Fruit fly (Drosophila melanogaster) whole organism, prepupa: Measurements from ENCODE around the gene Had1.
A peak's percentile ranks its signal among the peaks of the same experiment; 100 is the strongest.

Experiments used
- CG10631 ChIP-seq: fragments of 200-800 bp; sonication (Bioruptor generic); optimal IDR thresholded peaks from 2 replicates; lab custom pipeline; 2016; ENCODE audit warnings: missing biosample characterization, missing genetic modification characterization
- CG10669 ChIP-seq: fragments of 200-800 bp; sonication (Bioruptor generic); optimal IDR thresholded peaks from 3 replicates; lab custom pipeline; 2018; ENCODE audit warnings: missing biosample characterization, mild to moderate bottlenecking, missing genetic modification characterization, moderate library complexity
- CG11294 ChIP-seq: fragments of 200-800 bp; sonication (Bioruptor generic); IDR thresholded peaks from 2 replicates; pipeline ENCODE4 v1.3.6; 2022; ENCODE audit warnings: missing biosample characterization, missing genetic modification characterization
- CG11902 ChIP-seq: fragments of 200-800 bp; sonication (Bioruptor generic); optimal IDR thresholded peaks from 3 replicates; lab custom pipeline; 2016; ENCODE audit warnings: missing biosample characterization, missing genetic modification characterization
- CG16779 ChIP-seq: fragments of 200-800 bp; sonication (Bioruptor generic); optimal IDR thresholded peaks from 3 replicates; lab custom pipeline; 2017; ENCODE audit warnings: missing biosample characterization, mild to moderate bottlenecking, missing genetic modification characterization
- CG3032 ChIP-seq: fragments of 200-800 bp; optimal IDR thresholded peaks from 2 replicates; lab custom pipeline; 2019; ENCODE audit warnings: missing biosample characterization, mild to moderate bottlenecking, missing genetic modification characterization, moderate library complexity
- CG31627 ChIP-seq: fragments of 200-800 bp; sonication (Bioruptor generic); optimal IDR thresholded peaks from 3 replicates; lab custom pipeline; 2016; ENCODE audit warnings: missing biosample characterization, missing genetic modification characterization
- CG32006 ChIP-seq: fragments of 200-800 bp; sonication (Bioruptor generic); optimal IDR thresholded peaks from 3 replicates; lab custom pipeline; 2017; ENCODE audit warnings: missing biosample characterization, mild to moderate bottlenecking, missing genetic modification characterization
- CG3919 ChIP-seq: fragments of 200-800 bp; sonication (Bioruptor generic); optimal IDR thresholded peaks from 3 replicates; lab custom pipeline; 2016; ENCODE audit warnings: missing biosample characterization, missing genetic modification characterization
- CG6163 ChIP-seq: fragments of 200-800 bp; sonication (Bioruptor generic); IDR thresholded peaks from 3 replicates; pipeline ENCODE4 v1.3.6; 2022; ENCODE audit warnings: missing biosample characterization, missing genetic modification characterization
- CG6276 ChIP-seq: fragments of 200-800 bp; sonication (Bioruptor generic); optimal IDR thresholded peaks from 2 replicates; lab custom pipeline; 2017; ENCODE audit warnings: missing biosample characterization, mild to moderate bottlenecking, missing genetic modification characterization
- CG6792 ChIP-seq: fragments of 200-800 bp; sonication (Bioruptor generic); optimal IDR thresholded peaks from 3 replicates; lab custom pipeline; 2016; ENCODE audit warnings: missing biosample characterization, missing genetic modification characterization
- CG6808 ChIP-seq: fragments of 200-800 bp; sonication (Bioruptor generic); optimal IDR thresholded peaks from 3 replicates; lab custom pipeline; 2017; ENCODE audit warnings: missing biosample characterization, missing genetic modification characterization, mild to moderate bottlenecking, moderate library complexity, missing genetic modification reagents
- CG6854 ChIP-seq: fragments of 200-800 bp; sonication (Bioruptor generic); optimal IDR thresholded peaks from 2 replicates; lab custom pipeline; 2017; ENCODE audit warnings: missing biosample characterization, mild to moderate bottlenecking, missing genetic modification characterization
- CG8119 ChIP-seq: fragments of 200-800 bp; sonication (Bioruptor generic); IDR thresholded peaks from 3 replicates; pipeline ENCODE4 v1.3.6; 2022; ENCODE audit warnings: missing biosample characterization, missing genetic modification characterization
- CG8319 ChIP-seq: fragments of 200-800 bp; sonication (Bioruptor generic); optimal IDR thresholded peaks from 3 replicates; lab custom pipeline; 2016; ENCODE audit warnings: missing biosample characterization, missing genetic modification characterization
- CG8632 ChIP-seq: fragments of 200-800 bp; sonication (Bioruptor generic); optimal IDR thresholded peaks from 3 replicates; lab custom pipeline; 2016; ENCODE audit warnings: missing biosample characterization, missing genetic modification characterization
- Eip75B ChIP-seq: fragments of 200-800 bp; sonication (Bioruptor generic); optimal IDR thresholded peaks from 3 replicates; lab custom pipeline; 2016; ENCODE audit warnings: missing biosample characterization, missing genetic modification characterization
- Eip93F ChIP-seq: fragments of 200-800 bp; sonication (Bioruptor generic); optimal IDR thresholded peaks from 2 replicates; lab custom pipeline; 2016; ENCODE audit warnings: missing biosample characterization, mild to moderate bottlenecking, missing genetic modification characterization
- Ets96B ChIP-seq: fragments of 200-800 bp; optimal IDR thresholded peaks from 2 replicates; lab custom pipeline; 2019; ENCODE audit warnings: missing biosample characterization, mild to moderate bottlenecking, missing genetic modification characterization, moderate library complexity
- Hr38 ChIP-seq: sonication (Bioruptor generic); optimal IDR thresholded peaks from 2 replicates; lab custom pipeline; 2016; ENCODE audit warnings: missing biosample characterization, missing genetic modification characterization
- Hr39 ChIP-seq: fragments of 200-800 bp; sonication (Bioruptor generic); optimal IDR thresholded peaks from 2 replicates; lab custom pipeline; 2016; ENCODE audit warnings: missing biosample characterization, missing genetic modification characterization
- Hr4 ChIP-seq: fragments of 200-800 bp; sonication (Bioruptor generic); optimal IDR thresholded peaks from 3 replicates; lab custom pipeline; 2016; ENCODE audit warnings: missing biosample characterization, missing genetic modification characterization
- Lpt ChIP-seq: fragments of 200-800 bp; sonication (Bioruptor generic); optimal IDR thresholded peaks from 3 replicates; lab custom pipeline; 2016; ENCODE audit warnings: missing biosample characterization, missing genetic modification characterization
- Met ChIP-seq: fragments of 200-800 bp; sonication (Bioruptor generic); optimal IDR thresholded peaks from 3 replicates; lab custom pipeline; 2016; ENCODE audit warnings: missing biosample characterization, missing genetic modification characterization
- OdsH ChIP-seq: fragments of 200-800 bp; sonication (Bioruptor generic); optimal IDR thresholded peaks from 3 replicates; lab custom pipeline; 2016; ENCODE audit warnings: missing biosample characterization, missing genetic modification characterization
- Smox ChIP-seq: fragments of 200-800 bp; sonication (Bioruptor generic); optimal IDR thresholded peaks from 3 replicates; lab custom pipeline; 2016; ENCODE audit warnings: missing biosample characterization, missing genetic modification characterization
- Sox102F ChIP-seq: fragments of 200-800 bp; sonication (Bioruptor generic); optimal IDR thresholded peaks from 2 replicates; lab custom pipeline; 2016; ENCODE audit warnings: missing biosample characterization, mild to moderate bottlenecking, missing genetic modification characterization
- Sox14 ChIP-seq: fragments of 200-800 bp; sonication (Bioruptor generic); optimal IDR thresholded peaks from 3 replicates; lab custom pipeline; 2016; ENCODE audit warnings: missing biosample characterization, missing genetic modification characterization
- achi ChIP-seq: fragments of 200-800 bp; sonication (Bioruptor generic); optimal IDR thresholded peaks from 3 replicates; lab custom pipeline; 2016; ENCODE audit warnings: missing biosample characterization, missing genetic modification characterization
- acj6 ChIP-seq: fragments of 200-800 bp; sonication (Bioruptor generic); optimal IDR thresholded peaks from 3 replicates; lab custom pipeline; 2016; ENCODE audit warnings: missing biosample characterization, missing genetic modification characterization
- cyc ChIP-seq: fragments of 200-800 bp; sonication (Bioruptor generic); optimal IDR thresholded peaks from 3 replicates; lab custom pipeline; 2016; ENCODE audit warnings: missing biosample characterization, missing genetic modification characterization
- dac ChIP-seq: fragments of 200-800 bp; sonication (Bioruptor generic); optimal IDR thresholded peaks from 2 replicates; lab custom pipeline; 2017; ENCODE audit warnings: missing biosample characterization, mild to moderate bottlenecking, missing genetic modification characterization
- dsx ChIP-seq: fragments of 200-800 bp; optimal IDR thresholded peaks from 3 replicates; lab custom pipeline; 2019; ENCODE audit warnings: missing biosample characterization, mild to moderate bottlenecking, missing genetic modification characterization, moderate library complexity; ENCODE audit not compliant: poor library complexity, severe bottlenecking
- eg ChIP-seq: fragments of 200-800 bp; sonication (Bioruptor generic); IDR thresholded peaks from 3 replicates; pipeline ENCODE4 v1.3.6; 2022; ENCODE audit warnings: missing biosample characterization, missing genetic modification characterization
- esn ChIP-seq: fragments of 200-800 bp; sonication (Bioruptor generic); optimal IDR thresholded peaks from 2 replicates; lab custom pipeline; 2016; ENCODE audit warnings: missing biosample characterization, mild to moderate bottlenecking, missing genetic modification characterization, moderate library complexity
- fd59A ChIP-seq: fragments of 200-800 bp; sonication (Bioruptor generic); optimal IDR thresholded peaks from 2 replicates; lab custom pipeline; 2017; ENCODE audit warnings: missing biosample characterization, mild to moderate bottlenecking, missing genetic modification characterization, missing genetic modification reagents
- fd85E ChIP-seq: fragments of 200-800 bp; sonication (Bioruptor generic); optimal IDR thresholded peaks from 3 replicates; lab custom pipeline; 2016; ENCODE audit warnings: missing biosample characterization, missing genetic modification characterization
- fkh ChIP-seq: fragments of 200-800 bp; sonication (Bioruptor generic); optimal IDR thresholded peaks from 3 replicates; lab custom pipeline; 2017; ENCODE audit warnings: missing biosample characterization, mild to moderate bottlenecking, missing genetic modification characterization, moderate library complexity
- net ChIP-seq: fragments of 200-800 bp; sonication (Bioruptor generic); optimal IDR thresholded peaks from 3 replicates; lab custom pipeline; 2016; ENCODE audit warnings: missing biosample characterization, missing genetic modification characterization
- pdm3 ChIP-seq: fragments of 200-800 bp; sonication (Bioruptor generic); optimal IDR thresholded peaks from 3 replicates; lab custom pipeline; 2016; ENCODE audit warnings: missing biosample characterization, missing genetic modification characterization
- salr ChIP-seq, 2 experiments: fragments of 200-800 bp; sonication (Bioruptor generic); optimal IDR thresholded peaks; 3 replicates each; lab custom pipeline; 2016 to 2018; ENCODE audit warnings: missing biosample characterization in 2 of 2, missing genetic modification characterization in 2 of 2, mild to moderate bottlenecking in 1 of 2
- spab ChIP-seq: fragments of 200-800 bp; sonication (Bioruptor generic); optimal IDR thresholded peaks from 2 replicates; lab custom pipeline; 2017; ENCODE audit warnings: missing biosample characterization, mild to moderate bottlenecking, missing genetic modification characterization, missing genetic modification reagents
- ss ChIP-seq, 2 experiments: fragments of 200-800 bp; sonication (Bioruptor generic); optimal IDR thresholded peaks; 2 replicates in 1 of 2; 3 replicates in 1 of 2; lab custom pipeline; 2017 to 2018; ENCODE audit warnings: mild to moderate bottlenecking in 2 of 2, missing biosample characterization in 2 of 2, missing genetic modification characterization in 2 of 2, moderate library complexity in 1 of 2
- svp ChIP-seq: fragments of 200-800 bp; sonication (Bioruptor generic); peaks from one replicate; lab custom pipeline; 2016; ENCODE audit warnings: missing biosample characterization, missing genetic modification characterization
- topi ChIP-seq: fragments of 200-800 bp; sonication (Bioruptor generic); optimal IDR thresholded peaks from 3 replicates; lab custom pipeline; 2016; ENCODE audit warnings: missing biosample characterization, missing genetic modification characterization
- vri ChIP-seq: fragments of 200-800 bp; sonication (Bioruptor generic); optimal IDR thresholded peaks from 3 replicates; lab custom pipeline; 2016; ENCODE audit warnings: missing biosample characterization, mild to moderate bottlenecking, missing genetic modification characterization

The Had1 gene

DNA sequence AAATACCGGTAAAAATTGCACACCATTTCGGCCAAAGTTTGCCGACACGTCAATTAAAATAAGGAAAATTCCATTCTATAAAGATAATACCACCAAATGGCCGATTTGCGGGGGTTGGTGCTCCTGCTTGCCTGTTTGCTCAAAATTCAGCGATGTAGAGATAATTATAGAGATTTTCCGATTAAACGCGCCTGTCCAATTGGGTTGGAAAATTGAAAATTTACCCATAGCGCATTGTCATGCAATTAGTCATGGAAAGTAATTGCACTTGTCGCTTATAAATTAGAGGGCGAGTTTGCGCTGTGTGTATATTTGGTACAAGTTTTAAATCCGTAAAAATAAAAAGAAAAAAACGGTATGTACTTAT, 11.1 kb upstream of the Had1 start:
- TF ChIP-seq OdsH = no peak
- no peak for TF ChIP-seq Sox102F
- TF ChIP-seq Sox14 = no peak
- TF ChIP-seq CG31627 (GFP tag; lab: Kevin White, UChicago) = no peak
- no peak for TF ChIP-seq fd85E (GFP tag; lab: Kevin White, UChicago)
- no peak for TF ChIP-seq CG3032 (tag; lab: Kevin White, UChicago)
- no peak for TF ChIP-seq esn (GFP tag; lab: Kevin White, UChicago)
- TF ChIP-seq vri (GFP tag; lab: Kevin White, UChicago) = no peak
- no peak for TF ChIP-seq dac (GFP tag; lab: Kevin White, UChicago)
- TF ChIP-seq CG11294 (GFP tag; lab: Robert Waterston, UW) = no peak
- TF ChIP-seq spab (GFP tag; lab: Kevin White, UChicago) = no peak
- TF ChIP-seq acj6 (GFP tag; lab: Kevin White, UChicago) = no peak
- no peak for TF ChIP-seq Ets96B

DNA sequence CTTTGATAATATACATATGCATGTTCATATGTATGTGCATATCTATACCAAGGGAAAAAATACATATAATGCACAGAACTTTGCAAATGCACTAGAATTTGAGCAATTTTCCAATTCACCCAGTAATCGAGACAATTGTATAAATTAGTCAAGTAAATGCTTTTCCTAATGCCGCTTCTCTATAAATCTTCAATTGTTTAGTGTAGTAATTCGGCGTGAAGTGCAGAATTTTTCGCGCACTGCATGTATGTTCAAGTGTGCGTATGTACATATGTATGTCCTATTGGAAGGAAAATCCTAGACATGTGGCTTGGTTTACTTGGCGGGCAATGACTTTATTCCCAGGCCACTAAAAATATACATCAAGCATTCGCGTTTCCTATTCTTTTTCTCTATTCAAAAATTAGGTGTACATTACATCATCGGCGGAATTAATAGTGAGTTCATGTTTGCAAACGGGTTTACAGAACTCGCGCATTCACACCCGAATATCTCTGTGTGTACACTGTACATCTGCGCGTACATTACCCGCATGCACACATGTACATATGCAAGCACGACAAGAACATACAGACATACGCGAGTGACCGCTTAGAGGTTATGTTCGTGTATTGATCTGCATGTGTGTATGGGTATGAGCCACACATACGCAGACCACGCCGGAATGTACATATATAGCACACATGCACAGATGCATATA, 10.5 kb upstream of the Had1 start:
- no peak for TF ChIP-seq salr (GFP tag; optimal IDR thresholded peaks at IDR 0.05; lab: Kevin White, UChicago)
- peak; percentile 85 for TF ChIP-seq pdm3
- peak; percentile 86 for TF ChIP-seq CG10631 (GFP tag; lab: Kevin White, UChicago)
- peak; percentile 82 for TF ChIP-seq CG6163 (GFP tag; lab: Robert Waterston, UW)
- peak; percentile 49 for TF ChIP-seq dsx (GFP tag; lab: Kevin White, UChicago)
- TF ChIP-seq Sox14 = peak; percentile 71
- no peak for TF ChIP-seq Smox
- peak; percentile 72 for TF ChIP-seq Lpt
- TF ChIP-seq OdsH = peak; percentile 79
- TF ChIP-seq vri (GFP tag; lab: Kevin White, UChicago) = peak; percentile 87
- peak; percentile 78 for TF ChIP-seq Eip75B (GFP tag; lab: Kevin White, UChicago)
- peak; percentile 58 for TF ChIP-seq spab (GFP tag; lab: Kevin White, UChicago)
- TF ChIP-seq CG6276 (GFP tag; lab: Kevin White, UChicago) = peak; percentile 22
- TF ChIP-seq ss (GFP tag; optimal IDR thresholded peaks at IDR 0.05; lab: Kevin White, UChicago) = peak; percentile 6 to 54
- no peak for TF ChIP-seq CG16779 (tag; lab: Kevin White, UChicago)
- TF ChIP-seq CG11902 (GFP tag; lab: Kevin White, UChicago) = peak; percentile 51
- TF ChIP-seq achi (GFP tag; lab: Kevin White, UChicago) = no peak
- peak; percentile 74 for TF ChIP-seq Ets96B
- TF ChIP-seq eg = peak; percentile 78; the same call in 2 of the 3 replicates
- TF ChIP-seq CG11294 (GFP tag; lab: Robert Waterston, UW) = 0 out of 2 replicates have a peak, but pooled peaks have one; percentile 44
- peak; percentile 72 for TF ChIP-seq svp (GFP tag; lab: Kevin White, UChicago)
- TF ChIP-seq CG6808 (GFP tag; lab: Kevin White, UChicago) = peak; percentile 44
- TF ChIP-seq cyc (GFP tag; lab: Kevin White, UChicago) = peak; percentile 64
- TF ChIP-seq fd85E (GFP tag; lab: Kevin White, UChicago) = peak; percentile 10
- peak; percentile 69 for TF ChIP-seq CG6792 (GFP tag; lab: Kevin White, UChicago)
- peak; percentile 66 for TF ChIP-seq topi (GFP tag; lab: Kevin White, UChicago)
- TF ChIP-seq CG8119 (GFP tag; lab: Robert Waterston, UW) = peak; percentile 78
- peak; percentile 82 for TF ChIP-seq CG10669 (GFP tag; lab: Kevin White, UChicago)
- peak; percentile 57 for TF ChIP-seq CG8319 (GFP tag; lab: Kevin White, UChicago)
- TF ChIP-seq Eip93F = no peak
- no peak for TF ChIP-seq Met (GFP tag; lab: Kevin White, UChicago)
- peak; percentile 82 for TF ChIP-seq acj6 (GFP tag; lab: Kevin White, UChicago)
- TF ChIP-seq CG3919 (GFP tag; lab: Kevin White, UChicago) = no peak
- TF ChIP-seq Hr4 (GFP tag; lab: Kevin White, UChicago) = peak; percentile 79
- no peak for TF ChIP-seq CG6854 (GFP tag; lab: Kevin White, UChicago)
- TF ChIP-seq Hr39 = peak; percentile 73
- no peak for TF ChIP-seq Sox102F
- TF ChIP-seq CG8632 = peak; percentile 67
- peak; percentile 77 for TF ChIP-seq CG32006 (GFP tag; lab: Kevin White, UChicago)
- TF ChIP-seq esn (GFP tag; lab: Kevin White, UChicago) = peak; percentile 70
- peak; percentile 45 for TF ChIP-seq dac (GFP tag; lab: Kevin White, UChicago)
- TF ChIP-seq fkh (GFP tag; lab: Kevin White, UChicago) = peak; percentile 83
- no peak for TF ChIP-seq Hr38 (GFP tag; lab: Kevin White, UChicago)
- peak; percentile 57 for TF ChIP-seq fd59A
- peak; percentile 83 for TF ChIP-seq net (GFP tag; lab: Kevin White, UChicago)
